Worm (Caenorhabditis elegans) whole organism, L3 larva: ENCODE results near the gene F40A3.7.

Experiments
- ceh-82 ChIP-seq: fragments of 150-350 bp; optimal IDR thresholded peaks from 2 replicates; lab custom pipeline; 2014; ENCODE audit warnings: missing biosample characterization, missing genetic modification characterization
- elt-3 ChIP-seq, 3 experiments: fragments of 150-350 bp in 1 of 3; sonication (generic microtip) in 2 of 3; optimal IDR thresholded peaks; 2 replicates in 2 of 3; 4 replicates in 1 of 3; lab custom pipeline; 2014 to 2017; ENCODE audit warnings: missing biosample characterization in 3 of 3, missing genetic modification characterization in 3 of 3
- hmg-11 ChIP-seq: sonication (generic microtip); optimal IDR thresholded peaks from 2 replicates; lab custom pipeline; 2016; ENCODE audit warnings: missing genetic modification characterization, missing compliant biosample characterization
- jun-1 ChIP-seq: fragments of 150-350 bp; optimal IDR thresholded peaks from 2 replicates; lab custom pipeline; 2014; ENCODE audit warnings: missing biosample characterization, missing genetic modification reagents, missing genetic modification characterization
- nhr-11 ChIP-seq: fragments of 150-350 bp; optimal IDR thresholded peaks from 2 replicates; lab custom pipeline; 2014; ENCODE audit warnings: missing biosample characterization, missing genetic modification characterization
- nhr-28 ChIP-seq: fragments of 150-350 bp; optimal IDR thresholded peaks from 2 replicates; lab custom pipeline; 2014; ENCODE audit warnings: missing biosample characterization, missing genetic modification characterization
- unc-39 ChIP-seq: sonication (generic microtip); optimal IDR thresholded peaks from 4 replicates; lab custom pipeline; 2017; ENCODE audit warnings: missing biosample characterization, missing genetic modification characterization

- no peak for TF ChIP-seq ceh-82 (tag; lab: Kevin White, UChicago)
- TF ChIP-seq jun-1, result no peak
- TF ChIP-seq elt-3 (tag; optimal IDR thresholded peaks at IDR 0.05; lab: Kevin White, UChicago), result no peak
- TF ChIP-seq nhr-28 (tag; lab: Kevin White, UChicago), result no peak
- TF ChIP-seq nhr-11 (tag; lab: Kevin White, UChicago), result no peak
- no peak for TF ChIP-seq unc-39 (tag; lab: Kevin White, UChicago)
- no peak for TF ChIP-seq hmg-11 (tag; lab: Kevin White, UChicago)
Measured at ce11 chrV:7904389-7904788, 4.7 kb upstream of the F40A3.7 start.
